Fruit fly (Drosophila melanogaster) whole organism, prepupa: ENCODE data around the gene CG14321.

Experiments used
- CG11294 ChIP-seq: fragments of 200-800 bp; sonication (Bioruptor generic); IDR thresholded peaks from 2 replicates; pipeline ENCODE4 v1.3.6; 2022; ENCODE audit warnings: missing biosample characterization, missing genetic modification characterization
- CG11762 ChIP-seq: fragments of 200-800 bp; sonication (Bioruptor generic); optimal IDR thresholded peaks from 3 replicates; lab custom pipeline; 2016; ENCODE audit warnings: missing biosample characterization, missing genetic modification characterization; ENCODE audit not compliant: insufficient read depth
- CG6792 ChIP-seq: fragments of 200-800 bp; sonication (Bioruptor generic); optimal IDR thresholded peaks from 3 replicates; lab custom pipeline; 2016; ENCODE audit warnings: missing biosample characterization, missing genetic modification characterization
- CG8319 ChIP-seq: fragments of 200-800 bp; sonication (Bioruptor generic); optimal IDR thresholded peaks from 3 replicates; lab custom pipeline; 2016; ENCODE audit warnings: missing biosample characterization, missing genetic modification characterization
- Ets21C ChIP-seq: fragments of 200-800 bp; sonication (Bioruptor generic); optimal IDR thresholded peaks from 3 replicates; lab custom pipeline; 2016; ENCODE audit warnings: missing biosample characterization, missing genetic modification characterization
- acj6 ChIP-seq: fragments of 200-800 bp; sonication (Bioruptor generic); optimal IDR thresholded peaks from 3 replicates; lab custom pipeline; 2016; ENCODE audit warnings: missing biosample characterization, missing genetic modification characterization
- fd85E ChIP-seq: fragments of 200-800 bp; sonication (Bioruptor generic); optimal IDR thresholded peaks from 3 replicates; lab custom pipeline; 2016; ENCODE audit warnings: missing biosample characterization, missing genetic modification characterization

dm6 chr3R:17776104-17776589 is 42.7 kb downstream of the CG14321 start:
- no peak for TF ChIP-seq CG8319 (GFP tag; lab: Kevin White, UChicago)
- no peak for TF ChIP-seq acj6 (GFP tag; lab: Kevin White, UChicago)
- no peak for TF ChIP-seq CG11294 (GFP tag; lab: Robert Waterston, UW)
- TF ChIP-seq fd85E (GFP tag; lab: Kevin White, UChicago): no peak
- TF ChIP-seq CG6792 (GFP tag; lab: Kevin White, UChicago): no peak
- no peak for TF ChIP-seq Ets21C (GFP tag; lab: Kevin White, UChicago)
- no peak for TF ChIP-seq CG11762 (GFP tag; lab: Kevin White, UChicago)
